Fruit fly (Drosophila melanogaster): ENCODE data around the gene pit.

The pit gene

DNA sequence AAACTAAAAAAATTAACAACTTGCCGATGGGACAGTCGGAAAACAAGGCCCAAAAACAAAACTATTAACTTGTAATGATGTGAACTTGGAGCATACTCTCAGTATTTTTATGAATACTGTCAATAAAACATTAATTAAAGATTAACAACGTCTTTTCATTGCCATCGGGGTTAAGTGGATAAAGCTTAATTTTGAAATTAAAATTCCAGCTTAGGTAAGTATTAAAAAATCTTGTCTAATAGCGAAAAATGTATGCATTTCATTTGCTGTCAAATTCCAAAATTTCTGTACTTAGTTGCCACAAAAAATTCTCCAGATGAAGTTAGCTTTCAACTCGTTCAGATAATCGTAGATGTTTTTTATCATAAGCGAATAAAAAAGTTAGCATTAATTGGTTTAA is 19.7 kb upstream of the pit start, which contains the start of gene Theg:
Theg (plus strand) TSS at position 301 of the 400 bp plus-strand sequence.
- TF ChIP-seq Crg-1 (GFP tag; optimal IDR thresholded peaks at IDR 0.05) (no peak), Mnt (GFP tag; optimal IDR thresholded peaks at IDR 0.05) (no peak), CG33017 (tag; optimal IDR thresholded peaks at IDR 0.05) (no peak), tj (GFP tag; optimal IDR thresholded peaks at IDR 0.05) (no peak), toe (GFP tag; optimal IDR thresholded peaks at IDR 0.05) (no peak), CG1620 (GFP tag; optimal IDR thresholded peaks at IDR 0.05) (no peak), CG12768 (GFP tag; optimal IDR thresholded peaks at IDR 0.05) (no peak), cic (GFP tag; optimal IDR thresholded peaks at IDR 0.05) (no peak), ovo (GFP tag; optimal IDR thresholded peaks at IDR 0.05) (no peak), CG14711 (tag; optimal IDR thresholded peaks at IDR 0.05) (no peak)

DNA sequence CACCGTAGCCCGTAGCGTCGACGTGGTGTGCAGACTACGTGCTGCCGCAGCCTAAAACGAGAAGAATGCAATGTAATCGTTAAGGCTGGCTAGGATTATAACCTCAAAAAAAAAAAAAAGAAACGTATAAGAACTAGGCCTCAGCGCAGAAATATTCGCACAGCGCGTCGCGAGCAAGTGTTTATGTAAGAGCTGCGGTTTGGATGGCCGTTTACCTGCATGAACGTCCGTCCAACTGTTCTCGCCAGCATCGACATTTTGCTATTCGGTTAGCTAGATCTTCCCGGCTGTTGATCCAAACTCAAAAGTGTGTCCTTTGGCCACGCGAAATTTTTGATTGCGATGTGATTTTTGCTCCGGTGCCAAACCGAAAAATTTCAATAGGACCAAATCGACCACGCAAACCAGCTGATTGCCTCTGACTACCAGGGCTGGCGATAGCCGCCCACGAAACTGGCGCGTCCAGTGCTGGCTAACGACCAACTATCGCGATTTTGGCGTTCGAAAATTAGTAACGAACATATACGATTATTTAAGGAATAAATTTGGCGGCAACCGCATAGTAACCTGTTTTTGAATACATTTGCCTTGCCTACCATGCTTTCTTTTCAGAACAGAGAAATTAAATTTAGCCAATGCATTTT is 15.2 kb upstream of the pit start, which contains the start of gene Idh3b:
Idh3b (minus strand) TSS at position 606 of the 644 bp plus-strand sequence.
- TF ChIP-seq CG1620 (GFP tag; optimal IDR thresholded peaks at IDR 0.05): peak; percentile 82
- TF ChIP-seq Hr96 (GFP tag; optimal IDR thresholded peaks at IDR 0.05): peak; percentile 73
- no peak for TF ChIP-seq CG5204 (GFP tag; optimal IDR thresholded peaks at IDR 0.05)
- TF ChIP-seq kay (GFP tag; ENCODE audit: borderline replicate concordance): no peak
- TF ChIP-seq toe (GFP tag; optimal IDR thresholded peaks at IDR 0.05): no peak
- peak; percentile 85 for TF ChIP-seq Mnt (GFP tag; optimal IDR thresholded peaks at IDR 0.05)
- peak; percentile 57 for TF ChIP-seq CG7045 (GFP tag; optimal IDR thresholded peaks at IDR 0.05)
- TF ChIP-seq CG12768 (GFP tag; optimal IDR thresholded peaks at IDR 0.05): peak; percentile 79
- TF ChIP-seq Clk (GFP tag; optimal IDR thresholded peaks at IDR 0.05): peak; percentile 57
- TF ChIP-seq CG7101 (tag; optimal IDR thresholded peaks at IDR 0.05): peak; percentile 73
- TF ChIP-seq pad (GFP tag; optimal IDR thresholded peaks at IDR 0.05): peak; percentile 69
- peak; percentile 40 for TF ChIP-seq cic (GFP tag; optimal IDR thresholded peaks at IDR 0.05)
- peak; percentile 62 for TF ChIP-seq CG33017 (tag; optimal IDR thresholded peaks at IDR 0.05)
- no peak for TF ChIP-seq CG14711 (tag; optimal IDR thresholded peaks at IDR 0.05)
- TF ChIP-seq cnc (optimal IDR thresholded peaks at IDR 0.05): no peak
- TF ChIP-seq tj (GFP tag; optimal IDR thresholded peaks at IDR 0.05): peak; percentile 29
- TF ChIP-seq CG11617 (GFP tag; optimal IDR thresholded peaks at IDR 0.05): peak; percentile 40
- peak; percentile 82 for TF ChIP-seq Crg-1 (GFP tag; optimal IDR thresholded peaks at IDR 0.05)
- no peak for TF ChIP-seq ovo (GFP tag; optimal IDR thresholded peaks at IDR 0.05)
- peak; percentile 74 for TF ChIP-seq bab1 (GFP tag; optimal IDR thresholded peaks at IDR 0.05)

DNA sequence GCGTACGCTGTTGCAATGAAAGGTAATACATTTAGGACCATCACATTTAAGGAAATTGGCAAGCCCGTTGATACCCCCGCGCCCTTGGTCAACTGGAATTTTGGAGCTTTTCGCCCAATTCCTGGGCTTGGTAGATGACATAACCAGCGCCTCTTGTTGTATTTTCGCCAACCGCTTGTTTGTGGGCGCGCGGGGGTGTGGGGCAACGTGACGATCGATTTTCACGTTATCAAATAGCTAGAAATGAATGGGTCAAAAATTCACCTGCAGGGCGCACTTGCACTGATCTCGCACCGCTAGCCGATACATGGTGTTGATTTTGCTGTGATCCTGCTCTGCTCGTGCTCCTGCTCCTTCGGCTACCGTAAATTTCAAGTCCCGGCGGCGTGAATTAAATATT is 11.5 kb upstream of the pit start:
- TF ChIP-seq tj (GFP tag; optimal IDR thresholded peaks at IDR 0.05) (no peak), CG7101 (tag; optimal IDR thresholded peaks at IDR 0.05) (no peak), bab1 (GFP tag; optimal IDR thresholded peaks at IDR 0.05) (peak; percentile 13), CG5204 (GFP tag; optimal IDR thresholded peaks at IDR 0.05) (no peak), Mnt (GFP tag; optimal IDR thresholded peaks at IDR 0.05) (peak; percentile 14), CG7045 (GFP tag; optimal IDR thresholded peaks at IDR 0.05) (no peak), CG33017 (tag; optimal IDR thresholded peaks at IDR 0.05) (no peak), CG1620 (GFP tag; optimal IDR thresholded peaks at IDR 0.05) (no peak), cic (GFP tag; optimal IDR thresholded peaks at IDR 0.05) (peak; percentile 51), Hr96 (GFP tag; optimal IDR thresholded peaks at IDR 0.05) (no peak), Clk (GFP tag; optimal IDR thresholded peaks at IDR 0.05) (no peak)

DNA sequence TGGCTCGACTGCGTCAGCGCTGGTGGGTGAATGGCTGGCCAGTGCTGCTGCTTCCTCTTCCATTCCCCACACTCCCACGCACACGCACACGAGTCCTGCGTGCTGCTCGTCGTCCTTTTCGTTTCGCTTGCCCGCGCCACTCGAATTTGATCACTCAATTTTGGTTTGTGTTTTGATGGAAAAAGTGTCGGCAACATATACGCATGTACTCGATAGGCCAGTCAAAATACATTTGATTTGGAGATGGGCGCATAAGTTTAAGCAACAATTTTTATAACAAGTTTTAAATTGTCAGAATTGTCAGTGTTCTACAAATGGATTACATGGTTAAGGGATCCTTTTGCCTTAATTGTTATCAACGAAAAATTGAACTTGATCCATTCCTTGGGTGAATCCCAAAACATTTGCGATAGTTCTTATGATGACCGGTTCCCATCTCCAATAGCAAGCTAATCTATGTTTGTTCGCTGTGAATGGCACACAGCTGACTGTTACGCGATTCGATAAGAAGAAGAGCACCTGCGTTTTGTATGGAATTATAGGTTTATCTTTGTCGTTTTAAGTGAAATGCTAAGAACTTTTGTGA is 11.0 kb upstream of the pit start, which contains the start of the genes Mitofilin and mRpL35:
Mitofilin (minus strand) TSS at position 295 of the 586 bp plus-strand sequence.
mRpL35 (plus strand) TSS at position 487 of the 586 bp plus-strand sequence.
- peak; percentile 70 for TF ChIP-seq CG11617 (GFP tag; optimal IDR thresholded peaks at IDR 0.05)
- no peak for TF ChIP-seq cnc (optimal IDR thresholded peaks at IDR 0.05)
- peak; percentile 9 for TF ChIP-seq Crg-1 (GFP tag; optimal IDR thresholded peaks at IDR 0.05)
- TF ChIP-seq bab1 (GFP tag; optimal IDR thresholded peaks at IDR 0.05): no peak
- no peak for TF ChIP-seq CG5204 (GFP tag; optimal IDR thresholded peaks at IDR 0.05)
- no peak for TF ChIP-seq toe (GFP tag; optimal IDR thresholded peaks at IDR 0.05)
- TF ChIP-seq CG7101 (tag; optimal IDR thresholded peaks at IDR 0.05): peak; percentile 29
- TF ChIP-seq pad (GFP tag; optimal IDR thresholded peaks at IDR 0.05): peak; percentile 48
- TF ChIP-seq Mnt (GFP tag; optimal IDR thresholded peaks at IDR 0.05): peak; percentile 21
- no peak for TF ChIP-seq CG14711 (tag; optimal IDR thresholded peaks at IDR 0.05)
- TF ChIP-seq Hr96 (GFP tag; optimal IDR thresholded peaks at IDR 0.05): peak; percentile 70
- no peak for TF ChIP-seq kay (GFP tag; ENCODE audit: borderline replicate concordance)
- TF ChIP-seq CG33017 (tag; optimal IDR thresholded peaks at IDR 0.05): peak; percentile 20
- no peak for TF ChIP-seq cic (GFP tag; optimal IDR thresholded peaks at IDR 0.05)
- no peak for TF ChIP-seq Clk (GFP tag; optimal IDR thresholded peaks at IDR 0.05)
- TF ChIP-seq tj (GFP tag; optimal IDR thresholded peaks at IDR 0.05): peak; percentile 13
- TF ChIP-seq CG12768 (GFP tag; optimal IDR thresholded peaks at IDR 0.05): peak; percentile 28
- TF ChIP-seq CG1620 (GFP tag; optimal IDR thresholded peaks at IDR 0.05): peak; percentile 28
- no peak for TF ChIP-seq ovo (GFP tag; optimal IDR thresholded peaks at IDR 0.05)
- peak; percentile 41 for TF ChIP-seq CG7045 (GFP tag; optimal IDR thresholded peaks at IDR 0.05)

DNA sequence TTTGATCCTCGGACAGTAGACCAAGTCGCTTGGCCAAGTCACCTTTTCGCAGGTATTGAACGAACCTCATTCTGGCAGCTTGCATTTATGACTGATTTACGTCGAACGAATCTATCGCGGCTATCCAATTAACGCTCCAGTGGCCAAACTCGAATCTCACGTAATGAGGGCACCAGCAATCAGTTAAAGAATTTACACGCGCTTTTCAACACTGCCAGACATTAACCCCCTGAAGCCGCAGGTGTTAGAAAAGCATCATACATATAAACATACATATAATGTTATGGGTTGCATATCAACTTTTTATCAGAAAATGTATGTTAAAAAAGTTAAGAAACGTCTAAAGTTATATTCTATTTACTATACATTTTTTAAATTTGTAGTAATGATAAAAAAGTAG is 8.8 kb upstream of the pit start, which contains the start of gene CG6028:
CG6028 (minus strand) TSS at position 187 of the 400 bp plus-strand sequence.
- TF ChIP-seq toe (GFP tag; optimal IDR thresholded peaks at IDR 0.05) (peak; percentile 34), pad (GFP tag; optimal IDR thresholded peaks at IDR 0.05) (peak; percentile 45), CG33017 (tag; optimal IDR thresholded peaks at IDR 0.05) (peak; percentile 47), bab1 (GFP tag; optimal IDR thresholded peaks at IDR 0.05) (peak; percentile 58), CG12768 (GFP tag; optimal IDR thresholded peaks at IDR 0.05) (peak; percentile 64), cic (GFP tag; optimal IDR thresholded peaks at IDR 0.05) (peak; percentile 11), ovo (GFP tag; optimal IDR thresholded peaks at IDR 0.05) (peak; percentile 9), CG14711 (tag; optimal IDR thresholded peaks at IDR 0.05) (peak; percentile 12), Hr96 (GFP tag; optimal IDR thresholded peaks at IDR 0.05) (peak; percentile 50), CG1620 (GFP tag; optimal IDR thresholded peaks at IDR 0.05) (peak; percentile 47), Mnt (GFP tag; optimal IDR thresholded peaks at IDR 0.05) (peak; percentile 53), CG5204 (GFP tag; optimal IDR thresholded peaks at IDR 0.05) (no peak), CG11617 (GFP tag; optimal IDR thresholded peaks at IDR 0.05) (no peak), tj (GFP tag; optimal IDR thresholded peaks at IDR 0.05) (no peak), Crg-1 (GFP tag; optimal IDR thresholded peaks at IDR 0.05) (peak; percentile 27), Clk (GFP tag; optimal IDR thresholded peaks at IDR 0.05) (no peak), CG7101 (tag; optimal IDR thresholded peaks at IDR 0.05) (peak; percentile 38), kay (GFP tag; ENCODE audit: borderline replicate concordance) (no peak), cnc (optimal IDR thresholded peaks at IDR 0.05) (no peak), CG7045 (GFP tag; optimal IDR thresholded peaks at IDR 0.05) (no peak)

Data from whole organism, adult.